Fruit fly (Drosophila melanogaster): Measurements from ENCODE around the gene CG3982.

The CG3982 gene

dm6 chr3L:9457619-9458092, 40.5 kb upstream of the CG3982 start, which contains the start of gene CG3437 (continued):
- TF ChIP-seq ssp (GFP tag; IDR thresholded peaks at IDR 0.05): peak; percentile 95
- peak; percentile 97 for TF ChIP-seq NC2β (GFP tag; optimal IDR thresholded peaks at IDR 0.05)
- peak; percentile 47 for TF ChIP-seq BEAF-32 (GFP tag; optimal IDR thresholded peaks at IDR 0.05)
- peak; percentile 98 for TF ChIP-seq CG31441 (GFP tag; IDR thresholded peaks at IDR 0.05)
- no peak for TF ChIP-seq fru (optimal IDR thresholded peaks at IDR 0.05)
- peak; percentile 95 for TF ChIP-seq CG10431 (GFP tag; optimal IDR thresholded peaks at IDR 0.05)
- TF ChIP-seq psq (GFP tag; optimal IDR thresholded peaks at IDR 0.05): peak; percentile 90
- no peak for TF ChIP-seq CG7963 (GFP tag; IDR thresholded peaks at IDR 0.05; ENCODE audit: partially characterized antibody)
- peak; percentile 99 for TF ChIP-seq chn (GFP tag; optimal IDR thresholded peaks at IDR 0.05)
- no peak for TF ChIP-seq prd (optimal IDR thresholded peaks at IDR 0.05)
- peak; percentile 100 for TF ChIP-seq prd (GFP tag; IDR thresholded peaks at IDR 0.05)
- TF ChIP-seq YL-1 (GFP tag; optimal IDR thresholded peaks at IDR 0.05): peak; percentile 98
- TF ChIP-seq Myb (GFP tag; optimal IDR thresholded peaks at IDR 0.05): peak; percentile 92
- TF ChIP-seq sens-2 (GFP tag; IDR thresholded peaks at IDR 0.05): peak; percentile 99
- TF ChIP-seq stc (GFP tag; IDR thresholded peaks at IDR 0.05): peak; percentile 99
- TF ChIP-seq CG2120 (GFP tag; optimal IDR thresholded peaks at IDR 0.05): peak; percentile 99
- TF ChIP-seq Ada2b (GFP tag; IDR thresholded peaks at IDR 0.05): peak; percentile 99
- TF ChIP-seq CG4854 (GFP tag; optimal IDR thresholded peaks at IDR 0.05): peak; percentile 98
- peak; percentile 49 for TF ChIP-seq Sin3A (optimal IDR thresholded peaks at IDR 0.05)
- peak; percentile 94 for TF ChIP-seq TFAM (GFP tag; optimal IDR thresholded peaks at IDR 0.05)
- TF ChIP-seq cas (GFP tag; IDR thresholded peaks at IDR 0.05): peak; percentile 98
- TF ChIP-seq CG3847 (GFP tag; IDR thresholded peaks at IDR 0.05): peak; percentile 99
- TF ChIP-seq grn (GFP tag; optimal IDR thresholded peaks at IDR 0.05): peak; percentile 80
- peak; percentile 97 for TF ChIP-seq kni (GFP tag; optimal IDR thresholded peaks at IDR 0.05)
- TF ChIP-seq CG2712 (tag; optimal IDR thresholded peaks at IDR 0.05): peak; percentile 96
- peak; percentile 76 for TF ChIP-seq CTCF (GFP tag; optimal IDR thresholded peaks at IDR 0.05)
- TF ChIP-seq CG4404 (GFP tag; IDR thresholded peaks at IDR 0.05): peak; percentile 99
- peak; percentile 99 for TF ChIP-seq gce (GFP tag; IDR thresholded peaks at IDR 0.05)
- TF ChIP-seq Elba2 (GFP tag; optimal IDR thresholded peaks at IDR 0.05): peak; percentile 53
- peak; percentile 96 for TF ChIP-seq her (GFP tag; optimal IDR thresholded peaks at IDR 0.05)
- TF ChIP-seq BtbVII (GFP tag; optimal IDR thresholded peaks at IDR 0.05): peak; percentile 98
- TF ChIP-seq CHES-1-like (GFP tag; optimal IDR thresholded peaks at IDR 0.05): peak; percentile 99
- peak; percentile 100 for TF ChIP-seq row (GFP tag; IDR thresholded peaks at IDR 0.05)
- TF ChIP-seq CG1832 (GFP tag; optimal IDR thresholded peaks at IDR 0.05): no peak
- peak; percentile 81 for TF ChIP-seq CG30020 (tag; optimal IDR thresholded peaks at IDR 0.05)
- TF ChIP-seq pho (GFP tag; optimal IDR thresholded peaks at IDR 0.05): peak; percentile 98
- no peak for TF ChIP-seq hth (optimal IDR thresholded peaks at IDR 0.05)
- TF ChIP-seq pita (GFP tag; optimal IDR thresholded peaks at IDR 0.05): no peak
- TF ChIP-seq Nf-YA (GFP tag; IDR thresholded peaks at IDR 0.05): peak; percentile 98
- peak; percentile 99 for TF ChIP-seq CG11695 (GFP tag; IDR thresholded peaks at IDR 0.05)
- peak; percentile 99 for TF ChIP-seq PHDP (tag; optimal IDR thresholded peaks at IDR 0.05)
- TF ChIP-seq CG33557 (GFP tag; optimal IDR thresholded peaks at IDR 0.05): peak; percentile 97
- TF ChIP-seq CG12155 (GFP tag; optimal IDR thresholded peaks at IDR 0.05): peak; percentile 98
- TF ChIP-seq B-H2 (GFP tag; optimal IDR thresholded peaks at IDR 0.05): peak; percentile 99
- TF ChIP-seq gem (tag; optimal IDR thresholded peaks at IDR 0.05): peak; percentile 99
- TF ChIP-seq Hmr (GFP tag; optimal IDR thresholded peaks at IDR 0.05): peak; percentile 98
- TF ChIP-seq bbx (GFP tag; IDR thresholded peaks at IDR 0.05; ENCODE audit: partially characterized antibody): 0 out of 2 replicates have a peak, but pooled peaks have one; percentile 44
- peak; percentile 99 for TF ChIP-seq caup (GFP tag; optimal IDR thresholded peaks at IDR 0.05; ENCODE audit: severe bottlenecking)
- TF ChIP-seq CG15011 (GFP tag; optimal IDR thresholded peaks at IDR 0.05): peak; percentile 98
- TF ChIP-seq exex (tag; optimal IDR thresholded peaks at IDR 0.05): peak; percentile 93
- peak; percentile 98 for TF ChIP-seq Chrac-16 (GFP tag; optimal IDR thresholded peaks at IDR 0.05)
- TF ChIP-seq oc (tag; optimal IDR thresholded peaks at IDR 0.05): peak; percentile 98
- TF ChIP-seq CG12104 (GFP tag; optimal IDR thresholded peaks at IDR 0.05): peak; percentile 96

Data from whole organism, embryonic.